Fruit fly (Drosophila melanogaster): Measurements from ENCODE around the gene CG44194.

Gene CG44194

dm6 chr3R:13044459-13044858, 46.9 kb upstream of the CG44194 start, which contains the start of gene Hsc70-2:
Gene Hsc70-2, plus strand, starts transcription at chr3R:13044759.
- TF ChIP-seq MTF-1 (GFP tag; optimal IDR thresholded peaks at IDR 0.05; ENCODE audit: borderline replicate concordance) (no peak), CG14965 (GFP tag; optimal IDR thresholded peaks at IDR 0.05; ENCODE audit: borderline replicate concordance) (no peak), CG14441 (GFP tag; IDR thresholded peaks at IDR 0.05) (no peak), tio (GFP tag; optimal IDR thresholded peaks at IDR 0.05) (no peak), Jarid2 (GFP tag; optimal IDR thresholded peaks at IDR 0.05) (no peak), CG18262 (tag; optimal IDR thresholded peaks at IDR 0.05) (no peak), HHEX (GFP tag; optimal IDR thresholded peaks at IDR 0.05) (no peak), tna (GFP tag; IDR thresholded peaks at IDR 0.05; ENCODE audit: partially characterized antibody) (no peak), Dfd (GFP tag; optimal IDR thresholded peaks at IDR 0.05) (no peak), CG11695 (GFP tag; IDR thresholded peaks at IDR 0.05) (no peak), CG2712 (tag; optimal IDR thresholded peaks at IDR 0.05) (no peak), CG15479 (GFP tag; optimal IDR thresholded peaks at IDR 0.05) (no peak), kay (GFP tag; optimal IDR thresholded peaks at IDR 0.05) (no peak), al (GFP tag; IDR thresholded peaks at IDR 0.05) (no peak), CG1024 (GFP tag; IDR thresholded peaks at IDR 0.05) (no peak)

DNA sequence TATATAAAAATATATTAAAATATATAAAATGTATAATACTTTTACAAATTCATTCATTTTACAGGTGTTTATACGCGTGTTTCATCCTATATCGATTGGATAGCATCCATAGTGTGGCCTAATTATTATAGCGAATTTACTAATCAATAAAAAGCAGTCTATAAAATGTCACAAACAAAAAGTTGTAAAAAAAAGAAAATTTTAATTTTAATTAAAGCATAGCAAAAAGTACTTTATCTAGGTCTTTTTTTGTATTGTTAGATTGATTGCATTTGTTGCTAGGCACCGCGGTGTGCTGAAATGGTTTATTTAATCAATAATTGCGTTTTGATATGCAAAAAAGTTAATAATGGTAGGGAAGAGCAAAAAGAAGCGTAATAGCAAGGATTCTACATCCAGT, 46.3 kb upstream of the CG44194 start, which contains the start of gene CG45122:
Gene CG45122, plus strand, starts transcription at position 301 of the 400 bp plus-strand sequence.
- TF ChIP-seq CG7928 (GFP tag; optimal IDR thresholded peaks at IDR 0.05) (no peak), cas (GFP tag; IDR thresholded peaks at IDR 0.05) (no peak), CG4617 (GFP tag; optimal IDR thresholded peaks at IDR 0.05; ENCODE audit: borderline replicate concordance) (no peak), CG42726 (GFP tag; IDR thresholded peaks at IDR 0.05; ENCODE audit: partially characterized antibody) (no peak), CG31441 (GFP tag; IDR thresholded peaks at IDR 0.05) (no peak), CG30403 (GFP tag; optimal IDR thresholded peaks at IDR 0.05) (no peak)

dm6 chr3R:13042258-13043032, 44.9 kb upstream of the CG44194 start, which contains the start of gene snk:
Gene snk, minus strand, starts transcription at chr3R:13042770.
- TF ChIP-seq knrl (GFP tag; IDR thresholded peaks at IDR 0.05; ENCODE audit: partially characterized antibody) (no peak), zen (tag; optimal IDR thresholded peaks at IDR 0.05) (no peak), pita (GFP tag; optimal IDR thresholded peaks at IDR 0.05) (no peak), Bdp1 (GFP tag; optimal IDR thresholded peaks at IDR 0.05) (no peak), danr (GFP tag; IDR thresholded peaks at IDR 0.05) (no peak), Hr39 (optimal IDR thresholded peaks at IDR 0.05) (peak; percentile 36), croc (GFP tag; conservative IDR thresholded peaks at IDR 0.05) (no peak), tna (GFP tag; IDR thresholded peaks at IDR 0.05; ENCODE audit: partially characterized antibody) (no peak), CG14965 (GFP tag; optimal IDR thresholded peaks at IDR 0.05; ENCODE audit: borderline replicate concordance) (no peak), Dbx (GFP tag; IDR thresholded peaks at IDR 0.05) (no peak), Ets97D (GFP tag; optimal IDR thresholded peaks at IDR 0.05) (no peak), Ets65A (GFP tag) (peak; percentile 54), wdn (GFP tag; IDR thresholded peaks at IDR 0.05) (no peak), CG2678 (tag; optimal IDR thresholded peaks at IDR 0.05) (no peak), CG43689 (GFP tag; IDR thresholded peaks at IDR 0.05) (no peak), CG2202 (tag; optimal IDR thresholded peaks at IDR 0.05) (no peak), CG8388 (GFP tag; optimal IDR thresholded peaks at IDR 0.05) (no peak), Lpt (GFP tag; optimal IDR thresholded peaks at IDR 0.05) (no peak), Dfd (GFP tag; optimal IDR thresholded peaks at IDR 0.05) (no peak), hb (GFP tag; IDR thresholded peaks at IDR 0.05; ENCODE audit: partially characterized antibody) (0 out of 3 replicates have a peak, but pooled peaks have one; percentile 8), exex (tag; optimal IDR thresholded peaks at IDR 0.05) (peak; percentile 34), Nf-YB (GFP tag; optimal IDR thresholded peaks at IDR 0.05) (no peak), CG7928 (GFP tag; optimal IDR thresholded peaks at IDR 0.05) (no peak), sim (GFP tag; IDR thresholded peaks at IDR 0.05) (0 out of 2 replicates have a peak, but pooled peaks have one; percentile 5), CG15601 (tag; optimal IDR thresholded peaks at IDR 0.05) (no peak), CG9215 (GFP tag; IDR thresholded peaks at IDR 0.05) (no peak), Sin3A (optimal IDR thresholded peaks at IDR 0.05) (no peak), aop (GFP tag; IDR thresholded peaks at IDR 0.05) (no peak), corto (GFP tag; optimal IDR thresholded peaks at IDR 0.05) (no peak), CG33557 (GFP tag; optimal IDR thresholded peaks at IDR 0.05) (no peak)

Measured in whole organism, embryonic.